Worm (Caenorhabditis elegans) whole organism, L4 larva: ENCODE measurements around the gene C15H7.3.

Experiments
- F10B5.3 ChIP-seq: sonication (generic microtip); optimal IDR thresholded peaks from 2 replicates; lab custom pipeline; 2016; ENCODE audit warnings: mild to moderate bottlenecking, missing genetic modification characterization, missing compliant biosample characterization
- Y48G9A.11 ChIP-seq: fragments of 200-800 bp; sonication (Bioruptor generic); IDR thresholded peaks from 2 replicates; pipeline ENCODE4 v1.3.6; 2022; ENCODE audit warnings: missing genetic modification reagents, missing genetic modification characterization, missing compliant biosample characterization
- Y75B8A.6 ChIP-seq: fragments of 200-800 bp; sonication (Bioruptor generic); IDR thresholded peaks from 2 replicates; pipeline ENCODE4 v1.3.6; 2022; ENCODE audit warnings: missing genetic modification reagents, missing genetic modification characterization, missing compliant biosample characterization
- ZK546.5 ChIP-seq, 2 experiments: sonication (generic microtip); optimal IDR thresholded peaks; 2 replicates each; lab custom pipeline; 2017; ENCODE audit warnings: missing biosample characterization in 2 of 2, missing genetic modification characterization in 2 of 2
- ama-1 ChIP-seq: fragments of 150-350 bp; optimal IDR thresholded peaks from 2 replicates; lab custom pipeline; 2014; ENCODE audit warnings: inconsistent platforms, mixed read lengths
- arid-1 ChIP-seq: fragments of 200-800 bp; sonication (Bioruptor generic); conservative IDR thresholded peaks from 2 replicates; pipeline ENCODE4 v1.3.6; 2022; ENCODE audit warnings: missing genetic modification reagents, missing genetic modification characterization, missing compliant biosample characterization
- attf-4 ChIP-seq: sonication (generic microtip); optimal IDR thresholded peaks from 3 replicates; lab custom pipeline; 2017; ENCODE audit warnings: missing biosample characterization, missing genetic modification characterization
- ceh-82 ChIP-seq: sonication (generic microtip); optimal IDR thresholded peaks from 2 replicates; lab custom pipeline; 2017; ENCODE audit warnings: missing biosample characterization, missing genetic modification characterization
- cey-2 ChIP-seq: sonication (generic microtip); optimal IDR thresholded peaks from 3 replicates; lab custom pipeline; 2017; ENCODE audit warnings: missing genetic modification characterization, mild to moderate bottlenecking, missing compliant biosample characterization, antibody characterized with exemption, borderline replicate concordance; ENCODE audit not compliant: insufficient read depth
- dmd-8 ChIP-seq: fragments of 200-800 bp; sonication (Bioruptor generic); IDR thresholded peaks from 2 replicates; pipeline ENCODE4 v1.3.6; 2022; ENCODE audit warnings: missing genetic modification characterization, missing compliant biosample characterization
- dpl-1 ChIP-seq: fragments of 150-350 bp; optimal IDR thresholded peaks from 2 replicates; lab custom pipeline; 2014; ENCODE audit warnings: missing biosample characterization, missing genetic modification reagents, missing genetic modification characterization
- dve-1 ChIP-seq: sonication (generic microtip); optimal IDR thresholded peaks from 2 replicates; lab custom pipeline; 2017; ENCODE audit warnings: antibody characterized with exemption, mild to moderate bottlenecking, missing genetic modification characterization, missing compliant biosample characterization; ENCODE audit not compliant: insufficient read depth
- egl-43 ChIP-seq: fragments of 200-800 bp; sonication (Bioruptor generic); IDR thresholded peaks from 2 replicates; pipeline ENCODE4 v1.3.6; 2022; ENCODE audit warnings: missing genetic modification reagents, missing genetic modification characterization, missing compliant biosample characterization
- hif-1 ChIP-seq, 2 experiments: sonication (generic microtip); optimal IDR thresholded peaks; 2 replicates each; lab custom pipeline; 2016 to 2017; ENCODE audit warnings: missing compliant biosample characterization in 2 of 2, missing genetic modification characterization in 2 of 2, missing genetic modification reagents in 2 of 2, missing genotype in 2 of 2, mild to moderate bottlenecking in 1 of 2
- hlh-30 ChIP-seq: sonication (generic microtip); optimal IDR thresholded peaks from 2 replicates; lab custom pipeline; 2017; ENCODE audit warnings: antibody characterized with exemption, mild to moderate bottlenecking, missing genetic modification characterization, missing compliant biosample characterization; ENCODE audit not compliant: insufficient read depth
- lin-1 ChIP-seq: fragments of 200-800 bp; sonication (Bioruptor generic); IDR thresholded peaks from 2 replicates; pipeline ENCODE4 v1.3.6; 2022; ENCODE audit warnings: missing genetic modification reagents, missing genetic modification characterization, missing compliant biosample characterization
- lin-15B ChIP-seq: fragments of 150-350 bp; sonication (generic microtip); optimal IDR thresholded peaks from 3 replicates; lab custom pipeline; 2014; ENCODE audit warnings: missing biosample characterization, missing genetic modification characterization
- lin-29 ChIP-seq: fragments of 200-800 bp; sonication (Bioruptor generic); IDR thresholded peaks from 2 replicates; pipeline ENCODE4 v1.3.6; 2022; ENCODE audit warnings: missing genetic modification reagents, missing genetic modification characterization, missing compliant biosample characterization
- lin-39 ChIP-seq: fragments of 150-350 bp; optimal IDR thresholded peaks from 2 replicates; lab custom pipeline; 2014; ENCODE audit warnings: missing biosample characterization, missing genetic modification reagents, missing genetic modification characterization
- lir-3 ChIP-seq: sonication (generic microtip); optimal IDR thresholded peaks from 2 replicates; lab custom pipeline; 2016; ENCODE audit warnings: mild to moderate bottlenecking, missing genetic modification characterization, missing compliant biosample characterization
- lsy-2 ChIP-seq, 2 experiments: fragments of 150-350 bp in 1 of 2; sonication (generic microtip) in 1 of 2; optimal IDR thresholded peaks; 2 replicates each; lab custom pipeline; 2014 to 2017; ENCODE audit warnings: missing biosample characterization in 2 of 2, missing genetic modification characterization in 2 of 2
- madf-9 ChIP-seq: fragments of 200-800 bp; sonication (Bioruptor generic); conservative IDR thresholded peaks from 2 replicates; pipeline ENCODE4 v1.3.6; 2022; ENCODE audit warnings: missing genetic modification reagents, missing genetic modification characterization, missing compliant biosample characterization
- mdl-1 ChIP-seq, 2 experiments: fragments of 150-350 bp in 1 of 2; sonication (generic microtip) in 1 of 2; optimal IDR thresholded peaks; 2 replicates each; lab custom pipeline; 2014 to 2017; ENCODE audit warnings: missing biosample characterization in 2 of 2, missing genetic modification characterization in 2 of 2
- mep-1 ChIP-seq: fragments of 150-350 bp; sonication (generic microtip); optimal IDR thresholded peaks from 3 replicates; lab custom pipeline; 2014; ENCODE audit warnings: missing biosample characterization, missing genetic modification characterization
- mxl-3 ChIP-seq: fragments of 200-800 bp; sonication (Bioruptor generic); optimal IDR thresholded peaks from 2 replicates; lab custom pipeline; 2018; ENCODE audit warnings: mild to moderate bottlenecking, missing genetic modification characterization, missing compliant biosample characterization
- nhr-25 ChIP-seq: sonication (generic microtip); optimal IDR thresholded peaks from 2 replicates; lab custom pipeline; 2017; ENCODE audit warnings: missing genetic modification characterization, mild to moderate bottlenecking, missing compliant biosample characterization, antibody characterized with exemption, moderate library complexity, borderline replicate concordance; ENCODE audit not compliant: insufficient read depth
- nhr-41 ChIP-seq: fragments of 200-800 bp; sonication (Bioruptor generic); IDR thresholded peaks from 2 replicates; pipeline ENCODE4 v1.3.6; 2022; ENCODE audit warnings: missing genetic modification reagents, missing genetic modification characterization, missing compliant biosample characterization
- nhr-42 ChIP-seq: fragments of 200-800 bp; sonication (Bioruptor generic); IDR thresholded peaks from 2 replicates; pipeline ENCODE4 v1.3.6; 2022; ENCODE audit warnings: missing genetic modification characterization, missing compliant biosample characterization
- saeg-2 ChIP-seq: fragments of 200-800 bp; sonication (Bioruptor generic); IDR thresholded peaks from 2 replicates; pipeline ENCODE4 v1.3.6; 2022; ENCODE audit warnings: missing genetic modification reagents, missing genetic modification characterization, missing compliant biosample characterization
- set-16 ChIP-seq: fragments of 200-800 bp; sonication (Bioruptor generic); IDR thresholded peaks from 2 replicates; pipeline ENCODE4 v1.3.6; 2022; ENCODE audit warnings: missing genetic modification reagents, missing genetic modification characterization, missing compliant biosample characterization
- snpc-4 ChIP-seq: fragments of 150-350 bp; optimal IDR thresholded peaks from 2 replicates; lab custom pipeline; 2014; ENCODE audit warnings: missing biosample characterization, missing genetic modification characterization
- spr-3 ChIP-seq: fragments of 200-800 bp; sonication (Bioruptor generic); optimal IDR thresholded peaks from 2 replicates; lab custom pipeline; 2018; ENCODE audit warnings: mild to moderate bottlenecking, missing genetic modification characterization, missing compliant biosample characterization
- tra-1 ChIP-seq: fragments of 200-800 bp; sonication (Bioruptor generic); IDR thresholded peaks from 2 replicates; pipeline ENCODE4 v1.3.6; 2022; ENCODE audit warnings: missing genetic modification reagents, missing genetic modification characterization, missing compliant biosample characterization
- unc-130 ChIP-seq: sonication (generic microtip); optimal IDR thresholded peaks from 2 replicates; lab custom pipeline; 2016; ENCODE audit warnings: missing genetic modification reagents, missing genetic modification characterization, missing compliant biosample characterization
- unc-62 ChIP-seq, 3 experiments: fragments of 150-350 bp in 1 of 3; sonication (generic microtip); optimal IDR thresholded peaks in 2 of 3; peaks in 1 of 3; 1 replicate in 1 of 3; 2 replicates in 2 of 3; lab custom pipeline; 2014 to 2017; ENCODE audit warnings: missing biosample characterization in 3 of 3, missing genetic modification characterization in 3 of 3, missing genetic modification reagents in 3 of 3, missing genotype in 1 of 3
- zip-11 ChIP-seq: fragments of 200-800 bp; sonication (Bioruptor generic); IDR thresholded peaks from 2 replicates; pipeline ENCODE4 v1.3.6; 2022; ENCODE audit warnings: missing genetic modification characterization, missing compliant biosample characterization
- zip-2 ChIP-seq: fragments of 150-350 bp; optimal IDR thresholded peaks from 2 replicates; lab custom pipeline; 2014; ENCODE audit warnings: missing biosample characterization, missing genetic modification characterization
- ztf-7 ChIP-seq: fragments of 150-350 bp; optimal IDR thresholded peaks from 2 replicates; lab custom pipeline; 2014; ENCODE audit warnings: missing biosample characterization, missing genetic modification characterization

Gene C15H7.3

ce11 chrIII:9614211-9614610, 37.6 kb downstream of the C15H7.3 start, which contains the start of the genes pri-1 and F58A4.6 (continued):
- no peak for TF ChIP-seq mxl-3 (GFP tag; lab: Kevin White, UChicago)
- no peak for TF ChIP-seq madf-9 (GFP tag; lab: Robert Waterston, UW)
- TF ChIP-seq nhr-41 (GFP tag; lab: Robert Waterston, UW), result no peak
- TF ChIP-seq tra-1 (GFP tag; lab: Robert Waterston, UW), result no peak
- no peak for TF ChIP-seq dmd-8
- TF ChIP-seq spr-3 (GFP tag; lab: Kevin White, UChicago), result no peak

ce11 chrIII:9612097-9612496, 39.7 kb downstream of the C15H7.3 start, which contains the start of gene bbs-4:
Gene bbs-4, minus strand, starts transcription at chrIII:9612197.
- no peak for TF ChIP-seq madf-9 (GFP tag; lab: Robert Waterston, UW)
- no peak for TF ChIP-seq cey-2 (tag; lab: Kevin White, UChicago)
- no peak for TF ChIP-seq zip-2 (tag; lab: Kevin White, UChicago)
- TF ChIP-seq lir-3 (tag; lab: Kevin White, UChicago), result no peak
- TF ChIP-seq lin-1 (GFP tag; lab: Robert Waterston, UW), result no peak
- TF ChIP-seq nhr-42 (GFP tag; lab: Robert Waterston, UW), result no peak
- no peak for TF ChIP-seq unc-62 (GFP tag; optimal IDR thresholded peaks at IDR 0.05 in 1 of 2; lab: Kevin White, UChicago)
- no peak for TF ChIP-seq unc-62 (tag; optimal IDR thresholded peaks at IDR 0.05; lab: Kevin White, UChicago)
- TF ChIP-seq hif-1 (tag; optimal IDR thresholded peaks at IDR 0.05; lab: Kevin White, UChicago), result no peak
- TF ChIP-seq snpc-4 (tag; lab: Kevin White, UChicago), result no peak
- TF ChIP-seq tra-1 (GFP tag; lab: Robert Waterston, UW), result no peak
- TF ChIP-seq arid-1 (GFP tag; lab: Robert Waterston, UW), result no peak
- no peak for TF ChIP-seq F10B5.3 (tag; lab: Kevin White, UChicago)
- no peak for TF ChIP-seq egl-43 (GFP tag; lab: Robert Waterston, UW)
- no peak for TF ChIP-seq zip-11 (GFP tag; lab: Robert Waterston, UW)
- TF ChIP-seq mep-1 (tag; lab: Kevin White, UChicago), result no peak
- no peak for TF ChIP-seq lin-29
- TF ChIP-seq attf-4 (tag; lab: Kevin White, UChicago), result no peak
- TF ChIP-seq lsy-2 (tag; optimal IDR thresholded peaks at IDR 0.05; lab: Kevin White, UChicago), result no peak
- no peak for TF ChIP-seq nhr-41 (GFP tag; lab: Robert Waterston, UW)
- no peak for TF ChIP-seq dve-1 (tag; lab: Kevin White, UChicago)

- no peak for TF ChIP-seq lin-15B
- no peak for TF ChIP-seq mdl-1 (tag; optimal IDR thresholded peaks at IDR 0.05; lab: Kevin White, UChicago)
- TF ChIP-seq unc-62 (GFP tag; optimal IDR thresholded peaks at IDR 0.05 in 1 of 2; lab: Kevin White, UChicago), result peak in 1 of 2 experiments; percentile 43
- TF ChIP-seq unc-62 (tag; optimal IDR thresholded peaks at IDR 0.05; lab: Kevin White, UChicago), result no peak
- TF ChIP-seq, all 104 proteins: peak for 1
These were observed 43.1 kb downstream of the C15H7.3 start, which contains the start of gene clec-161 for ce11 chrIII:9608650-9609049. Gene clec-161, minus strand, starts transcription at chrIII:9608750.

ce11 chrIII:9600645-9601044, 51.1 kb downstream of the C15H7.3 start, which contains the start of gene F58A4.2:
Gene F58A4.2, minus strand, starts transcription at chrIII:9600745.
- TF ChIP-seq ZK546.5 (tag; optimal IDR thresholded peaks at IDR 0.05; lab: Kevin White, UChicago) (no peak), ceh-82 (no peak), dpl-1 (GFP tag; lab: Kevin White, UChicago) (no peak), ztf-7 (tag; lab: Kevin White, UChicago) (no peak), lir-3 (tag; lab: Kevin White, UChicago) (no peak), saeg-2 (GFP tag; lab: Robert Waterston, UW) (no peak), set-16 (GFP tag; lab: Robert Waterston, UW) (no peak), hlh-30 (tag; lab: Kevin White, UChicago) (no peak), mxl-3 (GFP tag; lab: Kevin White, UChicago) (no peak), nhr-25 (tag; lab: Kevin White, UChicago) (no peak), unc-130 (GFP tag; lab: Kevin White, UChicago) (no peak), ama-1 (lab: Kevin White, UChicago) (no peak), lin-39 (tag; lab: Kevin White, UChicago) (no peak), Y75B8A.6 (GFP tag; lab: Robert Waterston, UW) (no peak), Y48G9A.11 (GFP tag; lab: Robert Waterston, UW) (no peak), madf-9 (GFP tag; lab: Robert Waterston, UW) (no peak), mdl-1 (tag; optimal IDR thresholded peaks at IDR 0.05; lab: Kevin White, UChicago) (no peak)
- TF ChIP-seq, all 104 proteins: peak for 0
